Fruit fly (Drosophila melanogaster): Measurements from ENCODE around the gene BicD.

DNA sequence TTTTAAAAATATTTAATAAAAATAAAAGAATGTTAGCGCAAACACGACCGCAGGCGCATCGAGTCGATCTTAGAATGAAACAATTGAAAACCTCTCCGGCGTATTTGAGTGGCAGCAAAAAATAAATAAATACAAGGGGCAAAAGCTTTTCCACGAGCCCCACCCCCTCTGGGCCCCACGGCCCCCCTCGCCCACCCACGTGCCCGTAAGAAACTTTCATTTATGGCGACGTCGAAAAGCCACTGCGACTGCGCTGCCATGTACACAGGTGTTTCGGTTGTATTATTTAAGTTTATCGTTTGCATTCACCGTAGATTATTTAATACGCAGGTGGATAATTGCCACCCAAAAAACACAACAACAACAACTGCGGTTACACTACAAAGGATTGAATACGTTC lies 24.6 kb downstream of the BicD start:
- TF ChIP-seq eg (GFP tag; IDR thresholded peaks at IDR 0.05) (no peak), Blimp-1 (GFP tag; optimal IDR thresholded peaks at IDR 0.05) (no peak), CG11294 (GFP tag; IDR thresholded peaks at IDR 0.05) (no peak), OdsH (GFP tag; optimal IDR thresholded peaks at IDR 0.05) (no peak), CG31627 (GFP tag; optimal IDR thresholded peaks at IDR 0.05) (no peak), CG8632 (GFP tag; optimal IDR thresholded peaks at IDR 0.05) (no peak), Gug (GFP tag; IDR thresholded peaks at IDR 0.05) (no peak), ss (GFP tag; optimal IDR thresholded peaks at IDR 0.05) (no peak), Lpt (GFP tag; optimal IDR thresholded peaks at IDR 0.05) (no peak), Smox (GFP tag; optimal IDR thresholded peaks at IDR 0.05) (no peak), Ets96B (tag; optimal IDR thresholded peaks at IDR 0.05) (no peak)
